Worm (Caenorhabditis elegans): ENCODE data around the gene F57B9.8.

F57B9.8 gene

ce11 chrIII:6903056-6903977 lies 31.8 kb downstream of the F57B9.8 start, which contains the start of the genes brc-2 and T07E3.3:
brc-2 (minus strand) TSS chrIII:6903106.
T07E3.3 (plus strand) TSS chrIII:6903877.
- TF ChIP-seq F13C5.2 (tag; optimal IDR thresholded peaks at IDR 0.05) (no peak), ceh-36 (tag; optimal IDR thresholded peaks at IDR 0.05) (no peak), aly-1 (tag; optimal IDR thresholded peaks at IDR 0.05) (no peak), tbx-37 (GFP tag; conservative IDR thresholded peaks at IDR 0.05) (no peak), B0310.2 (tag; optimal IDR thresholded peaks at IDR 0.05) (no peak), tra-4 (tag; optimal IDR thresholded peaks at IDR 0.05) (no peak), hnd-1 (tag; optimal IDR thresholded peaks at IDR 0.05) (no peak), hmg-4 (GFP tag; optimal IDR thresholded peaks at IDR 0.05) (no peak), ets-7 (tag; optimal IDR thresholded peaks at IDR 0.05) (no peak), flt-1 (GFP tag; IDR thresholded peaks at IDR 0.05) (no peak), hmbx-1 (tag; optimal IDR thresholded peaks at IDR 0.05) (no peak), scrt-1 (GFP tag; IDR thresholded peaks at IDR 0.05) (no peak), pes-1 (GFP tag; IDR thresholded peaks at IDR 0.05) (no peak), tbx-11 (GFP tag; IDR thresholded peaks at IDR 0.05) (no peak), ceh-13 (GFP tag; optimal IDR thresholded peaks at IDR 0.05) (no peak), ama-1 (optimal IDR thresholded peaks at IDR 0.05) (no peak), sea-1 (GFP tag; conservative IDR thresholded peaks at IDR 0.05) (no peak)

ce11 chrIII:6900609-6901008 lies 34.5 kb downstream of the F57B9.8 start:
- no peak for TF ChIP-seq ama-1 (optimal IDR thresholded peaks at IDR 0.05)
- no peak for TF ChIP-seq hmg-4 (GFP tag; optimal IDR thresholded peaks at IDR 0.05)
- no peak for TF ChIP-seq hmbx-1 (tag; optimal IDR thresholded peaks at IDR 0.05)
- TF ChIP-seq B0310.2 (tag; optimal IDR thresholded peaks at IDR 0.05), result no peak
- no peak for TF ChIP-seq tbx-11 (GFP tag; IDR thresholded peaks at IDR 0.05)
- TF ChIP-seq F13C5.2 (tag; optimal IDR thresholded peaks at IDR 0.05), result no peak
- no peak for TF ChIP-seq sea-1 (GFP tag; conservative IDR thresholded peaks at IDR 0.05)
- TF ChIP-seq flt-1 (GFP tag; IDR thresholded peaks at IDR 0.05), result no peak
- no peak for TF ChIP-seq scrt-1 (GFP tag; IDR thresholded peaks at IDR 0.05)
- no peak for TF ChIP-seq ceh-13 (GFP tag; optimal IDR thresholded peaks at IDR 0.05)
- no peak for TF ChIP-seq hnd-1 (tag; optimal IDR thresholded peaks at IDR 0.05)
- TF ChIP-seq ets-7 (tag; optimal IDR thresholded peaks at IDR 0.05), result no peak
- no peak for TF ChIP-seq pes-1 (GFP tag; IDR thresholded peaks at IDR 0.05)
- TF ChIP-seq ceh-36 (tag; optimal IDR thresholded peaks at IDR 0.05), result no peak
- no peak for TF ChIP-seq tra-4 (tag; optimal IDR thresholded peaks at IDR 0.05)

ce11 chrIII:6898518-6898917 lies 36.6 kb downstream of the F57B9.8 start:
- TF ChIP-seq aly-1 (tag; optimal IDR thresholded peaks at IDR 0.05) (no peak), sea-1 (GFP tag; conservative IDR thresholded peaks at IDR 0.05) (no peak), hmg-4 (GFP tag; optimal IDR thresholded peaks at IDR 0.05) (no peak), B0310.2 (tag; optimal IDR thresholded peaks at IDR 0.05) (no peak), pes-1 (GFP tag; IDR thresholded peaks at IDR 0.05) (no peak), hnd-1 (tag; optimal IDR thresholded peaks at IDR 0.05) (no peak), F13C5.2 (tag; optimal IDR thresholded peaks at IDR 0.05) (no peak), ama-1 (optimal IDR thresholded peaks at IDR 0.05) (no peak), scrt-1 (GFP tag; IDR thresholded peaks at IDR 0.05) (no peak), tbx-11 (GFP tag; IDR thresholded peaks at IDR 0.05) (no peak), flt-1 (GFP tag; IDR thresholded peaks at IDR 0.05) (no peak)

ce11 chrIII:6897587-6898064 lies 37.5 kb downstream of the F57B9.8 start, which contains the start of gene T07E3.4:
T07E3.4 (plus strand) TSS chrIII:6898014.
- TF ChIP-seq ama-1 (optimal IDR thresholded peaks at IDR 0.05) (no peak), hmg-4 (GFP tag; optimal IDR thresholded peaks at IDR 0.05) (no peak), hmbx-1 (tag; optimal IDR thresholded peaks at IDR 0.05) (no peak), ets-7 (tag; optimal IDR thresholded peaks at IDR 0.05) (no peak), pes-1 (GFP tag; IDR thresholded peaks at IDR 0.05) (no peak), flt-1 (GFP tag; IDR thresholded peaks at IDR 0.05) (no peak), F13C5.2 (tag; optimal IDR thresholded peaks at IDR 0.05) (no peak), tbx-11 (GFP tag; IDR thresholded peaks at IDR 0.05) (no peak), hnd-1 (tag; optimal IDR thresholded peaks at IDR 0.05) (no peak), tbx-37 (GFP tag; conservative IDR thresholded peaks at IDR 0.05) (no peak), ceh-36 (tag; optimal IDR thresholded peaks at IDR 0.05) (no peak), sea-1 (GFP tag; conservative IDR thresholded peaks at IDR 0.05) (no peak), tra-4 (tag; optimal IDR thresholded peaks at IDR 0.05) (no peak), B0310.2 (tag; optimal IDR thresholded peaks at IDR 0.05) (no peak), aly-1 (tag; optimal IDR thresholded peaks at IDR 0.05) (no peak)

- no peak for TF ChIP-seq hmg-4 (GFP tag; optimal IDR thresholded peaks at IDR 0.05)
- no peak for TF ChIP-seq hmbx-1 (tag; optimal IDR thresholded peaks at IDR 0.05)
- TF ChIP-seq B0310.2 (tag; optimal IDR thresholded peaks at IDR 0.05), result no peak
- TF ChIP-seq F13C5.2 (tag; optimal IDR thresholded peaks at IDR 0.05), result no peak
- TF ChIP-seq hnd-1 (tag; optimal IDR thresholded peaks at IDR 0.05), result no peak
- no peak for TF ChIP-seq flt-1 (GFP tag; IDR thresholded peaks at IDR 0.05)
- TF ChIP-seq tbx-37 (GFP tag; conservative IDR thresholded peaks at IDR 0.05), result no peak
- TF ChIP-seq ceh-13 (GFP tag; optimal IDR thresholded peaks at IDR 0.05), result no peak
- no peak for TF ChIP-seq ama-1 (optimal IDR thresholded peaks at IDR 0.05)
- no peak for TF ChIP-seq tbx-11 (GFP tag; IDR thresholded peaks at IDR 0.05)
- no peak for TF ChIP-seq aly-1 (tag; optimal IDR thresholded peaks at IDR 0.05)
- TF ChIP-seq ets-7 (tag; optimal IDR thresholded peaks at IDR 0.05), result no peak
- TF ChIP-seq scrt-1 (GFP tag; IDR thresholded peaks at IDR 0.05), result no peak
- TF ChIP-seq ceh-36 (tag; optimal IDR thresholded peaks at IDR 0.05), result no peak
- no peak for TF ChIP-seq tra-4 (tag; optimal IDR thresholded peaks at IDR 0.05)
- no peak for TF ChIP-seq sea-1 (GFP tag; conservative IDR thresholded peaks at IDR 0.05)
- no peak for TF ChIP-seq pes-1 (GFP tag; IDR thresholded peaks at IDR 0.05)
These were observed 39.4 kb downstream of the F57B9.8 start for ce11 chrIII:6895677-6896076.

ce11 chrIII:6895166-6895565 lies 40.0 kb downstream of the F57B9.8 start:
- TF ChIP-seq hmg-4 (GFP tag; optimal IDR thresholded peaks at IDR 0.05) (no peak), B0310.2 (tag; optimal IDR thresholded peaks at IDR 0.05) (no peak), hmbx-1 (tag; optimal IDR thresholded peaks at IDR 0.05) (no peak), hnd-1 (tag; optimal IDR thresholded peaks at IDR 0.05) (no peak), scrt-1 (GFP tag; IDR thresholded peaks at IDR 0.05) (no peak), F13C5.2 (tag; optimal IDR thresholded peaks at IDR 0.05) (no peak), ets-7 (tag; optimal IDR thresholded peaks at IDR 0.05) (no peak), flt-1 (GFP tag; IDR thresholded peaks at IDR 0.05) (no peak), sea-1 (GFP tag; conservative IDR thresholded peaks at IDR 0.05) (no peak), tbx-37 (GFP tag; conservative IDR thresholded peaks at IDR 0.05) (no peak), pes-1 (GFP tag; IDR thresholded peaks at IDR 0.05) (no peak), tbx-11 (GFP tag; IDR thresholded peaks at IDR 0.05) (no peak), ama-1 (optimal IDR thresholded peaks at IDR 0.05) (no peak), ceh-36 (tag; optimal IDR thresholded peaks at IDR 0.05) (no peak), aly-1 (tag; optimal IDR thresholded peaks at IDR 0.05) (no peak)
